Fruit fly (Drosophila melanogaster) whole organism, embryonic: ENCODE results near the gene CG42827.

Experiments
- B-H2 ChIP-seq: fragments of 200-800 bp; sonication (Bioruptor generic); optimal IDR thresholded peaks from 2 replicates; lab custom pipeline; 2018; ENCODE audit warnings: missing biosample characterization, mild to moderate bottlenecking, missing genetic modification characterization
- Blimp-1 ChIP-seq: fragments of 200-800 bp; sonication (Bioruptor generic); optimal IDR thresholded peaks from 3 replicates; lab custom pipeline; 2018; ENCODE audit warnings: missing biosample characterization, missing genetic modification characterization, mild to moderate bottlenecking, moderate library complexity, missing genetic modification reagents
- CG10267 ChIP-seq: fragments of 200-800 bp; sonication (Bioruptor generic); optimal IDR thresholded peaks from 2 replicates; lab custom pipeline; 2018; ENCODE audit warnings: missing biosample characterization, mild to moderate bottlenecking, missing genetic modification characterization, moderate library complexity
- CG10274 ChIP-seq: fragments of 200-800 bp; sonication (Bioruptor generic); optimal IDR thresholded peaks from 3 replicates; lab custom pipeline; 2017; ENCODE audit warnings: missing biosample characterization, mild to moderate bottlenecking, missing genetic modification characterization
- CG11085 ChIP-seq: fragments of 200-800 bp; sonication (Bioruptor generic); IDR thresholded peaks from 2 replicates; pipeline ENCODE4 v1.3.6; 2022; ENCODE audit warnings: missing biosample characterization, missing genetic modification characterization
- CG11695 ChIP-seq: fragments of 200-800 bp; sonication (Bioruptor generic); IDR thresholded peaks from 3 replicates; pipeline ENCODE4 v1.3.6; 2022; ENCODE audit warnings: missing biosample characterization, missing genetic modification characterization
- CG11696 ChIP-seq: fragments of 200-800 bp; sonication (Bioruptor generic); IDR thresholded peaks from 2 replicates; pipeline ENCODE4 v1.3.6; 2022; ENCODE audit warnings: missing biosample characterization, missing genetic modification characterization
- CG12071 ChIP-seq: fragments of 200-800 bp; sonication (Bioruptor generic); optimal IDR thresholded peaks from 3 replicates; lab custom pipeline; 2018; ENCODE audit warnings: missing biosample characterization, mild to moderate bottlenecking, missing genetic modification characterization
- CG12391 ChIP-seq: fragments of 200-800 bp; sonication (Bioruptor generic); optimal IDR thresholded peaks from 3 replicates; lab custom pipeline; 2018; ENCODE audit warnings: missing biosample characterization, mild to moderate bottlenecking, missing genetic modification characterization, moderate library complexity
- CG13123 ChIP-seq: fragments of 200-800 bp; sonication (Bioruptor generic); optimal IDR thresholded peaks from 2 replicates; lab custom pipeline; 2016; ENCODE audit warnings: missing biosample characterization, missing genetic modification characterization
- CG1529 ChIP-seq: fragments of 200-800 bp; sonication (Bioruptor generic); optimal IDR thresholded peaks from 3 replicates; lab custom pipeline; 2018; ENCODE audit warnings: missing biosample characterization, missing genetic modification characterization
- CG15514 ChIP-seq: fragments of 200-800 bp; sonication (Bioruptor generic); optimal IDR thresholded peaks from 3 replicates; lab custom pipeline; 2017; ENCODE audit warnings: missing biosample characterization, missing genetic modification characterization, mild to moderate bottlenecking, moderate library complexity, missing genetic modification reagents
- CG1602 ChIP-seq: fragments of 200-800 bp; sonication (Bioruptor generic); optimal IDR thresholded peaks from 3 replicates; lab custom pipeline; 2016; ENCODE audit warnings: missing biosample characterization, missing genetic modification characterization
- CG2712 ChIP-seq: fragments of 200-800 bp; optimal IDR thresholded peaks from 3 replicates; lab custom pipeline; 2019; ENCODE audit warnings: missing biosample characterization, mild to moderate bottlenecking, missing genetic modification characterization, moderate library complexity
- CG31388 ChIP-seq: fragments of 200-800 bp; sonication (Bioruptor generic); optimal IDR thresholded peaks from 2 replicates; lab custom pipeline; 2016; ENCODE audit warnings: missing biosample characterization, missing genetic modification characterization
- CG5180 ChIP-seq: fragments of 200-800 bp; sonication (Bioruptor generic); optimal IDR thresholded peaks from 3 replicates; lab custom pipeline; 2017; ENCODE audit warnings: missing biosample characterization, missing genetic modification characterization, mild to moderate bottlenecking, moderate library complexity, missing genetic modification reagents
- CG6272 ChIP-seq: fragments of 200-800 bp; sonication (Bioruptor generic); IDR thresholded peaks from 2 replicates; pipeline ENCODE4 v1.3.6; 2022; ENCODE audit warnings: missing biosample characterization, missing genetic modification characterization
- CG7271 ChIP-seq: fragments of 200-800 bp; sonication (Bioruptor generic); optimal IDR thresholded peaks from 2 replicates; lab custom pipeline; 2018; ENCODE audit warnings: missing biosample characterization, mild to moderate bottlenecking, missing genetic modification characterization, moderate library complexity
- CG7745 ChIP-seq: fragments of 200-800 bp; sonication (Bioruptor generic); optimal IDR thresholded peaks from 2 replicates; lab custom pipeline; 2018; ENCODE audit warnings: missing biosample characterization, mild to moderate bottlenecking, missing genetic modification characterization, moderate library complexity
- CG9437 ChIP-seq: fragments of 200-800 bp; sonication (Bioruptor generic); optimal IDR thresholded peaks from 2 replicates; lab custom pipeline; 2018; ENCODE audit warnings: missing biosample characterization, mild to moderate bottlenecking, missing genetic modification characterization
- CG9932 ChIP-seq: fragments of 200-800 bp; sonication (Bioruptor generic); IDR thresholded peaks from 2 replicates; pipeline ENCODE4 v1.3.6; 2022; ENCODE audit warnings: missing biosample characterization, missing genetic modification characterization
- CkIIα-i1 ChIP-seq: fragments of 200-800 bp; sonication (Bioruptor generic); IDR thresholded peaks from 2 replicates; pipeline ENCODE4 v1.3.6; 2022; ENCODE audit warnings: missing biosample characterization, missing genetic modification characterization
- CoRest ChIP-seq: fragments of 200-800 bp; sonication (Bioruptor generic); optimal IDR thresholded peaks from 3 replicates; lab custom pipeline; 2018; ENCODE audit warnings: missing biosample characterization, mild to moderate bottlenecking, missing genetic modification characterization, moderate library complexity
- D ChIP-seq, 2 experiments: fragments of 200-800 bp in 1 of 2; fragments of >200 bp in 1 of 2; sonication (Bioruptor generic) in 1 of 2; optimal IDR thresholded peaks; 2 replicates in 1 of 2; 3 replicates in 1 of 2; lab custom pipeline; 2017; ENCODE audit warnings: mild to moderate bottlenecking in 1 of 2, missing biosample characterization in 1 of 2, missing genetic modification characterization in 1 of 2, missing genetic modification reagents in 1 of 2
- Doc3 ChIP-seq: fragments of 200-800 bp; sonication (Bioruptor generic); IDR thresholded peaks from 3 replicates; pipeline ENCODE4 v1.3.6; 2022; ENCODE audit warnings: missing biosample characterization, missing genetic modification characterization; ENCODE audit not compliant: partially characterized antibody
- Ets97D ChIP-seq: fragments of 200-800 bp; sonication (Bioruptor generic); optimal IDR thresholded peaks from 3 replicates; lab custom pipeline; 2016; ENCODE audit warnings: missing biosample characterization, missing genetic modification characterization
- Gug ChIP-seq: fragments of 200-800 bp; sonication (Bioruptor generic); IDR thresholded peaks from 4 replicates; pipeline ENCODE4 v1.3.6; 2022; ENCODE audit warnings: missing biosample characterization, missing genetic modification characterization
- Hey ChIP-seq: fragments of 200-800 bp; sonication (Bioruptor generic); optimal IDR thresholded peaks from 3 replicates; lab custom pipeline; 2018; ENCODE audit warnings: missing biosample characterization, mild to moderate bottlenecking, missing genetic modification characterization
- Rx ChIP-seq: fragments of 200-800 bp; sonication (Bioruptor generic); IDR thresholded peaks from 2 replicates; pipeline ENCODE4 v1.3.6; 2022; ENCODE audit warnings: missing biosample characterization, missing genetic modification characterization
- Sox100B ChIP-seq: fragments of 200-800 bp; sonication (Bioruptor generic); optimal IDR thresholded peaks from 3 replicates; lab custom pipeline; 2018; ENCODE audit warnings: missing biosample characterization, mild to moderate bottlenecking, missing genetic modification characterization
- Tbp ChIP-seq: fragments of >200 bp; optimal IDR thresholded peaks from 2 replicates; lab custom pipeline; 2018; ENCODE audit warnings: missing biosample characterization, missing genetic modification characterization
- abd-A ChIP-seq: fragments of 200-800 bp; sonication (Bioruptor generic); optimal IDR thresholded peaks from 3 replicates; lab custom pipeline; 2019; ENCODE audit warnings: missing biosample characterization, mild to moderate bottlenecking, missing genetic modification characterization, moderate library complexity
- ash1 ChIP-seq: fragments of 200-800 bp; sonication (Bioruptor generic); optimal IDR thresholded peaks from 2 replicates; lab custom pipeline; 2018; ENCODE audit warnings: missing biosample characterization, mild to moderate bottlenecking, missing genetic modification characterization
- bab2 ChIP-seq: fragments of 200-800 bp; sonication (Bioruptor generic); optimal IDR thresholded peaks from 2 replicates; lab custom pipeline; 2016; ENCODE audit warnings: missing biosample characterization, missing genetic modification characterization
- cad ChIP-seq: fragments of >200 bp; optimal IDR thresholded peaks from 2 replicates; lab custom pipeline; 2017; ENCODE audit warnings: missing biosample characterization, missing genetic modification characterization
- cas ChIP-seq: fragments of 200-800 bp; sonication (Bioruptor generic); IDR thresholded peaks from 2 replicates; pipeline ENCODE4 v1.3.6; 2022; ENCODE audit warnings: missing biosample characterization, missing genetic modification characterization
- chif ChIP-seq, 2 experiments: fragments of 200-800 bp; sonication (Bioruptor generic); optimal IDR thresholded peaks; 3 replicates each; lab custom pipeline; 2016; ENCODE audit warnings: missing biosample characterization in 2 of 2, missing genetic modification characterization in 2 of 2
- da ChIP-seq: fragments of 200-800 bp; sonication (Bioruptor generic); optimal IDR thresholded peaks from 2 replicates; lab custom pipeline; 2016; ENCODE audit warnings: missing biosample characterization, missing genetic modification characterization
- fd102C ChIP-seq: fragments of 200-800 bp; sonication (Bioruptor generic); optimal IDR thresholded peaks from 2 replicates; lab custom pipeline; 2018; ENCODE audit warnings: missing biosample characterization, mild to moderate bottlenecking, missing genetic modification characterization, moderate library complexity
- gt ChIP-seq: fragments of 200-800 bp; sonication (Bioruptor generic); IDR thresholded peaks from 2 replicates; pipeline ENCODE4 v1.3.6; 2022; ENCODE audit warnings: missing biosample characterization, missing genetic modification characterization
- ind ChIP-seq: fragments of 200-800 bp; sonication (Bioruptor generic); optimal IDR thresholded peaks from 3 replicates; lab custom pipeline; 2016; ENCODE audit warnings: missing biosample characterization, missing genetic modification characterization
- insv ChIP-seq, 2 experiments: fragments of 200-800 bp; sonication (Bioruptor generic); optimal IDR thresholded peaks; 3 replicates each; lab custom pipeline; 2016 to 2018; ENCODE audit warnings: missing biosample characterization in 2 of 2, missing genetic modification characterization in 2 of 2
- kay ChIP-seq: fragments of 200-800 bp; sonication (Bioruptor generic); optimal IDR thresholded peaks from 2 replicates; lab custom pipeline; 2016; ENCODE audit warnings: missing biosample characterization, missing genetic modification characterization
- mirr ChIP-seq: fragments of 200-800 bp; sonication (Bioruptor generic); optimal IDR thresholded peaks from 3 replicates; lab custom pipeline; 2018; ENCODE audit warnings: missing biosample characterization, mild to moderate bottlenecking, missing genetic modification characterization
- nom ChIP-seq: fragments of 200-800 bp; sonication (Bioruptor generic); optimal IDR thresholded peaks from 2 replicates; lab custom pipeline; 2017; ENCODE audit warnings: missing biosample characterization, missing genetic modification characterization, mild to moderate bottlenecking, moderate library complexity, missing genetic modification reagents
- otp ChIP-seq: fragments of 200-800 bp; sonication (Bioruptor generic); IDR thresholded peaks from 3 replicates; pipeline ENCODE4, ENCODE4 v1.3.6; 2022; ENCODE audit warnings: missing biosample characterization, missing genetic modification characterization
- pita ChIP-seq: fragments of 200-800 bp; sonication (Bioruptor generic); optimal IDR thresholded peaks from 2 replicates; lab custom pipeline; 2017; ENCODE audit warnings: missing biosample characterization, mild to moderate bottlenecking, missing genetic modification characterization
- slbo ChIP-seq: fragments of 200-800 bp; sonication (Bioruptor generic); IDR thresholded peaks from 2 replicates; pipeline ENCODE4 v1.3.6; 2022; ENCODE audit warnings: missing biosample characterization, missing genetic modification characterization
- ssp ChIP-seq: fragments of 200-800 bp; sonication (Bioruptor generic); IDR thresholded peaks from 2 replicates; pipeline ENCODE4 v1.3.6; 2022; ENCODE audit warnings: missing biosample characterization, missing genetic modification characterization
- toy ChIP-seq: fragments of 200-800 bp; sonication (Bioruptor generic); IDR thresholded peaks from 2 replicates; pipeline ENCODE4 v1.3.6; 2022; ENCODE audit warnings: missing biosample characterization, missing genetic modification characterization

The CG42827 gene

dm6 chr3R:23335577-23335976 lies 37.1 kb upstream of the CG42827 start (continued):
- peak; percentile 5 for TF ChIP-seq CG31388 (GFP tag; lab: Kevin White, UChicago)
- TF ChIP-seq CkIIα-i1, result no peak
- peak; percentile 96 for TF ChIP-seq nom
- peak; percentile 65 for TF ChIP-seq ind (GFP tag; lab: Kevin White, UChicago)
- peak; percentile 74; the same call in 2 of the 3 replicates for TF ChIP-seq CG11695
- TF ChIP-seq CG10274 (GFP tag; lab: Kevin White, UChicago), result peak; percentile 73
- peak in 1 of 2 experiments; percentile 46 for TF ChIP-seq insv (GFP tag; optimal IDR thresholded peaks at IDR 0.05; lab: Kevin White, UChicago)
- peak; percentile 22; the same call in 1 of the 4 replicates for TF ChIP-seq Gug
- TF ChIP-seq CG2712 (tag; lab: Kevin White, UChicago), result peak; percentile 70
- peak; percentile 34 for TF ChIP-seq mirr (GFP tag; lab: Kevin White, UChicago)
- no peak for TF ChIP-seq da (GFP tag; lab: Kevin White, UChicago)
- TF ChIP-seq kay, result no peak
- no peak for TF ChIP-seq CG13123 (GFP tag; lab: Kevin White, UChicago)
- TF ChIP-seq Hey (tag; lab: Kevin White, UChicago), result no peak
- 0 out of 2 replicates have a peak, but pooled peaks have one; percentile 16 for TF ChIP-seq CG11085 (GFP tag; lab: Robert Waterston, UW)
- TF ChIP-seq CG10267 (tag; lab: Kevin White, UChicago), result peak; percentile 70
- no peak for TF ChIP-seq CG7745
- peak; percentile 80 for TF ChIP-seq B-H2 (GFP tag; lab: Kevin White, UChicago)
- peak; percentile 78 for TF ChIP-seq slbo (GFP tag; lab: Robert Waterston, UW)
- TF ChIP-seq CG9437, result peak; percentile 77
- peak; percentile 52; the same call in 1 of the 2 replicates for TF ChIP-seq toy (GFP tag; lab: Robert Waterston, UW)
- TF ChIP-seq bab2 (GFP tag; lab: Kevin White, UChicago), result no peak
- TF ChIP-seq fd102C, result no peak
- TF ChIP-seq chif (GFP tag; optimal IDR thresholded peaks at IDR 0.05; lab: Kevin White, UChicago), result no peak
- TF ChIP-seq Tbp (GFP tag; lab: Kevin White, UChicago), result no peak
- TF ChIP-seq CG7271 (tag; lab: Kevin White, UChicago), result no peak
- 0 out of 2 replicates have a peak, but pooled peaks have one; percentile 33 for TF ChIP-seq Rx
- peak; percentile 78 for TF ChIP-seq CG12391 (tag; lab: Kevin White, UChicago)
- TF ChIP-seq cad (GFP tag; lab: Kevin White, UChicago), result no peak
- TF ChIP-seq CG11696 (GFP tag; lab: Robert Waterston, UW), result peak; percentile 56; the same call in 1 of the 2 replicates
- TF ChIP-seq CG15514 (GFP tag; lab: Kevin White, UChicago), result peak; percentile 73
- peak; percentile 79 for TF ChIP-seq Sox100B (GFP tag; lab: Kevin White, UChicago)
- TF ChIP-seq CG9932 (GFP tag; lab: Robert Waterston, UW), result peak; percentile 74
- TF ChIP-seq CG1529 (GFP tag; lab: Kevin White, UChicago), result peak; percentile 10
- peak; percentile 31 for TF ChIP-seq CG5180 (GFP tag; lab: Kevin White, UChicago)
- peak; percentile 56 for TF ChIP-seq cas (GFP tag; lab: Robert Waterston, UW)
- TF ChIP-seq Ets97D, result no peak
- TF ChIP-seq CG6272 (GFP tag; lab: Robert Waterston, UW), result no peak; the same call in 1 of the 2 replicates
- TF ChIP-seq pita (GFP tag; lab: Kevin White, UChicago), result no peak
- no peak for TF ChIP-seq Doc3 (GFP tag; lab: Robert Waterston, UW)
- no peak for TF ChIP-seq ash1 (GFP tag; lab: Kevin White, UChicago)
- no peak for TF ChIP-seq abd-A (tag; lab: Kevin White, UChicago)
- peak; percentile 70 for TF ChIP-seq Blimp-1 (GFP tag; lab: Kevin White, UChicago)
- TF ChIP-seq D (optimal IDR thresholded peaks at IDR 0.05; lab: Kevin White, UChicago), result no peak
- peak; percentile 62 for TF ChIP-seq D (GFP tag; optimal IDR thresholded peaks at IDR 0.05; lab: Kevin White, UChicago)
- 0 out of 3 replicates have a peak, but pooled peaks have one; percentile 28 for TF ChIP-seq otp (GFP tag; lab: Robert Waterston, UW)
- TF ChIP-seq CoRest (tag; lab: Kevin White, UChicago), result peak; percentile 89
- no peak for TF ChIP-seq gt (GFP tag; lab: Robert Waterston, UW)
- peak; percentile 40 for TF ChIP-seq CG1602 (GFP tag; lab: Kevin White, UChicago)
- no peak for TF ChIP-seq ssp (GFP tag; lab: Robert Waterston, UW)
- TF ChIP-seq CG12071 (GFP tag; lab: Kevin White, UChicago), result peak; percentile 54
